Fruit fly (Drosophila melanogaster) whole organism: ENCODE measurements around the gene TH1.

Experiments
- CG8478 ChIP-seq: fragments of >200 bp; optimal IDR thresholded peaks from 2 replicates; lab custom pipeline; 2018; ENCODE audit warnings: inconsistent platforms
- Dll ChIP-seq: fragments of >200 bp; optimal IDR thresholded peaks from 2 replicates; lab custom pipeline; 2017
- EcR ChIP-seq, 2 experiments: fragments of >200 bp; optimal IDR thresholded peaks; 2 replicates each; lab custom pipeline; 2017; ENCODE audit warnings: missing biosample characterization in 2 of 2, missing genetic modification characterization in 2 of 2, missing genetic modification reagents in 2 of 2
- pan ChIP-seq: fragments of >200 bp; optimal IDR thresholded peaks from 2 replicates; lab custom pipeline; 2017
- psq ChIP-seq: fragments of >200 bp; optimal IDR thresholded peaks from 2 replicates; lab custom pipeline; 2017
- usp ChIP-seq: fragments of >200 bp; optimal IDR thresholded peaks from 2 replicates; lab custom pipeline; 2017; ENCODE audit warnings: missing biosample characterization, missing genetic modification characterization, mixed read lengths

dm6 chrX:16426478-16427052 is 35.3 kb upstream of the TH1 start:
- TF ChIP-seq EcR (GFP tag; optimal IDR thresholded peaks at IDR 0.05; lab: Kevin White, UChicago): no peak
- no peak for TF ChIP-seq Dll (lab: Kevin White, UChicago)
- no peak for TF ChIP-seq usp (GFP tag; lab: Kevin White, UChicago)
- TF ChIP-seq psq (lab: Kevin White, UChicago): no peak
- TF ChIP-seq pan: no peak
- no peak for TF ChIP-seq CG8478 (lab: Kevin White, UChicago)
